Worm (Caenorhabditis elegans) whole organism, L2 larva: ENCODE results near the gene zipt-2.1.

Source experiments
- F13H6.1 ChIP-seq: sonication (generic microtip); optimal IDR thresholded peaks from 2 replicates; lab custom pipeline; 2016; ENCODE audit warnings: missing genetic modification characterization, missing compliant biosample characterization
- R02D3.7 ChIP-seq: fragments of 150-350 bp; optimal IDR thresholded peaks from 2 replicates; lab custom pipeline; 2014; ENCODE audit warnings: missing biosample characterization, missing genetic modification characterization
- Y55F3AM.14 ChIP-seq: fragments of 200-800 bp; sonication (Bioruptor generic); optimal IDR thresholded peaks from 2 replicates; lab custom pipeline; 2018; ENCODE audit warnings: mild to moderate bottlenecking, missing genetic modification characterization, missing compliant biosample characterization
- alr-1 ChIP-seq: fragments of 150-350 bp; optimal IDR thresholded peaks from 2 replicates; lab custom pipeline; 2014; ENCODE audit warnings: missing biosample characterization, missing genetic modification characterization
- aly-2 ChIP-seq: fragments of 150-350 bp; optimal IDR thresholded peaks from 2 replicates; lab custom pipeline; 2014; ENCODE audit warnings: missing biosample characterization, missing genetic modification characterization
- ama-1 ChIP-seq: fragments of 150-350 bp; optimal IDR thresholded peaks from 2 replicates; lab custom pipeline; 2018; ENCODE audit warnings: inconsistent platforms
- blmp-1 ChIP-seq: sonication (generic microtip); optimal IDR thresholded peaks from 2 replicates; lab custom pipeline; 2017; ENCODE audit warnings: missing genetic modification characterization, mild to moderate bottlenecking, missing compliant biosample characterization, antibody characterized with exemption, moderate library complexity; ENCODE audit not compliant: insufficient read depth
- ceh-16 ChIP-seq: fragments of 150-350 bp; optimal IDR thresholded peaks from 2 replicates; lab custom pipeline; 2014; ENCODE audit warnings: missing biosample characterization, missing genetic modification characterization
- crh-2 ChIP-seq: sonication (generic microtip); optimal IDR thresholded peaks from 2 replicates; lab custom pipeline; 2017; ENCODE audit warnings: missing biosample characterization, missing genetic modification characterization
- dmd-4 ChIP-seq: sonication (generic microtip); optimal IDR thresholded peaks from 2 replicates; lab custom pipeline; 2017; ENCODE audit warnings: missing biosample characterization, missing genetic modification characterization
- egl-27 ChIP-seq: sonication (generic microtip); optimal IDR thresholded peaks from 3 replicates; lab custom pipeline; 2017; ENCODE audit warnings: missing biosample characterization, missing genetic modification reagents, missing genetic modification characterization
- elt-1 ChIP-seq: fragments of 150-350 bp; optimal IDR thresholded peaks from 2 replicates; lab custom pipeline; 2014; ENCODE audit warnings: missing biosample characterization, missing genetic modification characterization
- elt-3 ChIP-seq: sonication (generic microtip); optimal IDR thresholded peaks from 2 replicates; lab custom pipeline; 2017; ENCODE audit warnings: missing biosample characterization, missing genetic modification characterization
- fos-1 ChIP-seq: fragments of 150-350 bp; optimal IDR thresholded peaks from 2 replicates; lab custom pipeline; 2014; ENCODE audit warnings: missing biosample characterization, missing genetic modification characterization
- gmeb-1 ChIP-seq: fragments of 150-350 bp; optimal IDR thresholded peaks from 2 replicates; lab custom pipeline; 2014; ENCODE audit warnings: missing biosample characterization, missing genetic modification characterization
- lin-11 ChIP-seq: fragments of 150-350 bp; sonication (generic microtip); optimal IDR thresholded peaks from 2 replicates; lab custom pipeline; 2014; ENCODE audit warnings: missing biosample characterization, missing genetic modification characterization, inconsistent platforms, mixed read lengths
- mab-5 ChIP-seq: fragments of 150-350 bp; optimal IDR thresholded peaks from 2 replicates; lab custom pipeline; 2014; ENCODE audit warnings: missing biosample characterization, missing genetic modification characterization
- mdl-1 ChIP-seq, 2 experiments: fragments of 150-350 bp in 1 of 2; sonication (generic microtip) in 1 of 2; optimal IDR thresholded peaks; 2 replicates each; lab custom pipeline; 2017; ENCODE audit warnings: missing biosample characterization in 2 of 2, missing genetic modification characterization in 2 of 2
- nhr-12 ChIP-seq: fragments of 150-350 bp; optimal IDR thresholded peaks from 2 replicates; lab custom pipeline; 2014; ENCODE audit warnings: missing biosample characterization, missing genetic modification characterization
- nhr-129 ChIP-seq: fragments of 150-350 bp; optimal IDR thresholded peaks from 2 replicates; lab custom pipeline; 2014; ENCODE audit warnings: missing biosample characterization, missing genetic modification characterization
- nhr-21 ChIP-seq: fragments of 150-350 bp; optimal IDR thresholded peaks from 2 replicates; lab custom pipeline; 2014; ENCODE audit warnings: missing biosample characterization, missing genetic modification characterization
- nhr-237 ChIP-seq: fragments of 150-350 bp; optimal IDR thresholded peaks from 2 replicates; lab custom pipeline; 2014; ENCODE audit warnings: missing biosample characterization, missing genetic modification characterization
- nhr-25 ChIP-seq: fragments of 150-350 bp; sonication (generic microtip); optimal IDR thresholded peaks from 3 replicates; lab custom pipeline; 2014; ENCODE audit warnings: missing biosample characterization, missing genetic modification characterization
- nhr-6 ChIP-seq: fragments of 150-350 bp; optimal IDR thresholded peaks from 2 replicates; lab custom pipeline; 2014; ENCODE audit warnings: missing biosample characterization, missing genetic modification characterization
- nhr-77 ChIP-seq: fragments of 150-350 bp; optimal IDR thresholded peaks from 2 replicates; lab custom pipeline; 2014; ENCODE audit warnings: missing biosample characterization, missing genetic modification characterization
- peb-1 ChIP-seq: fragments of 150-350 bp; optimal IDR thresholded peaks from 2 replicates; lab custom pipeline; 2014; ENCODE audit warnings: missing biosample characterization, missing genetic modification characterization
- skn-1 ChIP-seq: sonication (generic microtip); optimal IDR thresholded peaks from 2 replicates; lab custom pipeline; 2017; ENCODE audit warnings: missing biosample characterization, missing genetic modification characterization
- sma-3 ChIP-seq: sonication (generic microtip); optimal IDR thresholded peaks from 2 replicates; lab custom pipeline; 2016; ENCODE audit warnings: missing genetic modification reagents, missing genetic modification characterization, missing compliant biosample characterization
- sma-9 ChIP-seq, 2 experiments: fragments of 150-350 bp in 1 of 2; sonication (generic microtip) in 1 of 2; optimal IDR thresholded peaks; 2 replicates each; lab custom pipeline; 2014 to 2016; ENCODE audit warnings: missing genetic modification characterization in 2 of 2, mild to moderate bottlenecking in 1 of 2, missing biosample characterization in 1 of 2, missing compliant biosample characterization in 1 of 2, missing genetic modification reagents in 1 of 2, moderate library complexity in 1 of 2
- unc-62 ChIP-seq: fragments of 150-350 bp; optimal IDR thresholded peaks from 2 replicates; lab custom pipeline; 2014; ENCODE audit warnings: missing biosample characterization, missing genetic modification reagents, missing genetic modification characterization
- zag-1 ChIP-seq: fragments of 150-350 bp; optimal IDR thresholded peaks from 2 replicates; lab custom pipeline; 2014; ENCODE audit warnings: missing biosample characterization, missing genetic modification characterization
- ztf-1 ChIP-seq: fragments of 200-800 bp; sonication (Bioruptor generic); conservative IDR thresholded peaks from 2 replicates; pipeline ENCODE4 v1.3.6; 2022; ENCODE audit warnings: missing genetic modification characterization, missing compliant biosample characterization
- ztf-11 ChIP-seq: sonication (generic microtip); optimal IDR thresholded peaks from 2 replicates; lab custom pipeline; 2017; ENCODE audit warnings: missing biosample characterization, missing genetic modification characterization

zipt-2.1 gene

DNA sequence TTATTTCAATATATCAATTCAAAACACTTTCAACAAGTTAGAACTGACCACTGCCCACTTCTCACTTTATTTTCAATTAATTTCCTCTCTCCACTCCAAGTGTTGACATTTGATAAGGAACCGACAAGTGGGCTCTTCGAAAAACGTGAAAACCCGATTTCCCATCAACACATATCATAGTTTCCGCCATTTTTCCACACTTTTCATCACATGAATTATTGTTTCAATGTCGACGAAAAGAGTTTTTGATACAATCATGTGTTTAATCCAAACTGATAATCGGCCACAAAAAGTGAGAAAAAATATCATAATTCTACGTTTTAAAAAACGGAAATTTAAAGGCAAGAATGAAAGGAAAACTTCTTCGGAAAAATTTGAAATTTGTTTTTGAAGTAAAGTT lies 3.8 kb upstream of the zipt-2.1 start:
- no peak for TF ChIP-seq mdl-1 (tag; optimal IDR thresholded peaks at IDR 0.05; lab: Kevin White, UChicago)
- TF ChIP-seq crh-2, result peak; percentile 45
- no peak for TF ChIP-seq zag-1 (tag; lab: Kevin White, UChicago)
- no peak for TF ChIP-seq blmp-1 (tag; lab: Kevin White, UChicago)
- no peak for TF ChIP-seq alr-1 (tag; lab: Kevin White, UChicago)
- TF ChIP-seq ama-1 (lab: Kevin White, UChicago), result no peak
- TF ChIP-seq gmeb-1 (tag; lab: Kevin White, UChicago), result no peak
- no peak for TF ChIP-seq Y55F3AM.14 (GFP tag; lab: Kevin White, UChicago)
- peak; percentile 8 for TF ChIP-seq nhr-129 (tag; lab: Kevin White, UChicago)
- no peak for TF ChIP-seq nhr-6 (tag; lab: Kevin White, UChicago)
- TF ChIP-seq ceh-16, result no peak
- no peak for TF ChIP-seq nhr-21 (tag; lab: Kevin White, UChicago)
- no peak for TF ChIP-seq aly-2 (tag; lab: Kevin White, UChicago)
- no peak for TF ChIP-seq F13H6.1 (tag; lab: Kevin White, UChicago)
- TF ChIP-seq peb-1 (tag; lab: Kevin White, UChicago), result no peak
- no peak for TF ChIP-seq nhr-77 (tag; lab: Kevin White, UChicago)

DNA sequence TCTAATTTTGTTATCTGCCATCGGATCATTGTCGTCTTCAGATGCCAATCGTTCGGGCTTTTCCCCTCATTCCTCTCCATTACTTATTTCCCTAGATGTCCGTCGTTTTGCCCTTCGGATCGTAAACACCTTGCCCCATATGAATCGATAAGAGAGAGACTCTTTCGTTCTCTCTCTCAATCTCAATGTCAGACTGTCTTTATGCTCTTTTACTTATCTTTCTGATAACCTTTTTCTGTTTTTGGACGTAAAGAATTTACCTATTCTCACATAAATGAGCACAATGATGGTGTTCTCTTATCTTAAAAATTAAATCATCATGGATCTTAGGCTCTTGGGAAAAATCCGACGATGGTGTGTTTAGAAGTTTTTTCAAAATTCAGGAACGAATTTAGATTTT lies 2.7 kb upstream of the zipt-2.1 start:
- TF ChIP-seq sma-3, result no peak
- no peak for TF ChIP-seq F13H6.1 (tag; lab: Kevin White, UChicago)
- TF ChIP-seq dmd-4 (tag; lab: Kevin White, UChicago), result no peak
- peak; percentile 12 for TF ChIP-seq sma-9 (GFP tag; optimal IDR thresholded peaks at IDR 0.05; lab: Kevin White, UChicago)
- TF ChIP-seq sma-9 (tag; optimal IDR thresholded peaks at IDR 0.05; lab: Kevin White, UChicago), result no peak
- TF ChIP-seq elt-1 (tag; lab: Kevin White, UChicago), result no peak
- TF ChIP-seq fos-1 (tag; lab: Kevin White, UChicago), result peak; percentile 34
- TF ChIP-seq nhr-77 (tag; lab: Kevin White, UChicago), result no peak
- no peak for TF ChIP-seq lin-11 (tag; lab: Kevin White, UChicago)
- no peak for TF ChIP-seq nhr-12 (tag; lab: Kevin White, UChicago)
- no peak for TF ChIP-seq unc-62 (GFP tag; lab: Kevin White, UChicago)
- peak; percentile 20 for TF ChIP-seq gmeb-1 (tag; lab: Kevin White, UChicago)

DNA sequence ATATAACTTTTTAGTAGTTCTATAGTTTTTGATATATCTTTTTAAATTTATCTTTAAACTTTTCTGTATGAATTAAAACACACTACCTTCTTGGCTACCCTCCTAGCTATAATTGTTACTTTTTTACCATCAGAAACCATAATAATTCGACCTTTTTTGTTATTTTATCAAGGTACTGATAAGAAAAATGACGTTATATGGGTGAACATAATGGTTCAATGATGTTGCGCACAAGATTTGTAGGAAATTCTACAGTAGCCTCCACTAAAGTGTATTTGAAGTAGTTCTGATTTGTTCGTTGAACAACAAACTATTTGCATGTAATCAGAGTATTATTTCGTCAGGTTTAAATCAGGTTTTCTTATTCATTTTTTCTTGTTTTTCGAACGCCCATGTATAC lies 850 bp upstream of the zipt-2.1 start:
- TF ChIP-seq blmp-1 (tag; lab: Kevin White, UChicago) (no peak), peb-1 (tag; lab: Kevin White, UChicago) (no peak), ztf-11 (tag; lab: Kevin White, UChicago) (no peak), nhr-6 (tag; lab: Kevin White, UChicago) (no peak), Y55F3AM.14 (GFP tag; lab: Kevin White, UChicago) (no peak), nhr-25 (tag; lab: Kevin White, UChicago) (no peak), mab-5 (tag; lab: Kevin White, UChicago) (no peak)

DNA sequence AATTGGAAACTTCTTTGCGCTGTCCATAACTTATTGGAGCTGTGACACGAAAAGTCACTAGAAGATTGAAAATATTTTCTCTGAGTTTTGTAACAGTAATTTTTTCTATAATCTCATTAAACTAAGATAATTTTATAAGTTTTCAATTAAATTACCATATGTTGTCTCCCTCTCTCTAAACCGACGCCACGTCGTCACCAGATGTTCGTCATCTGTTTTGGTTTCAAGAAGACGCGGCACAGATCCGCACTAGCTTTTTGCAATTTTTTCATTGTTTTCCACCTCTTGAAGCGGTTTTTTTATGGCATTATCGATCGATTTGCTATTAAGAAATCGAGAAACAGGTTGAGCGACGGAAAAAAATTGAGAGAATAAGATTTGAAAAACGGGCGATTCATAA lies 4.5 kb downstream of the zipt-2.1 start:
- TF ChIP-seq Y55F3AM.14 (GFP tag; lab: Kevin White, UChicago), result no peak
- TF ChIP-seq aly-2 (tag; lab: Kevin White, UChicago), result no peak
- TF ChIP-seq gmeb-1 (tag; lab: Kevin White, UChicago), result no peak
- TF ChIP-seq egl-27 (tag; lab: Kevin White, UChicago), result no peak
- no peak for TF ChIP-seq skn-1 (tag; lab: Kevin White, UChicago)
- TF ChIP-seq F13H6.1 (tag; lab: Kevin White, UChicago), result no peak
- TF ChIP-seq peb-1 (tag; lab: Kevin White, UChicago), result no peak
- TF ChIP-seq lin-11 (tag; lab: Kevin White, UChicago), result no peak
- TF ChIP-seq elt-3 (tag; lab: Kevin White, UChicago), result no peak
- TF ChIP-seq sma-9 (GFP tag; optimal IDR thresholded peaks at IDR 0.05; lab: Kevin White, UChicago), result no peak
- no peak for TF ChIP-seq sma-9 (tag; optimal IDR thresholded peaks at IDR 0.05; lab: Kevin White, UChicago)
- no peak for TF ChIP-seq nhr-12 (tag; lab: Kevin White, UChicago)
- no peak for TF ChIP-seq ztf-1 (GFP tag; lab: Robert Waterston, UW)
- TF ChIP-seq ztf-11 (tag; lab: Kevin White, UChicago), result no peak
- TF ChIP-seq nhr-237 (tag; lab: Kevin White, UChicago), result no peak
- TF ChIP-seq R02D3.7 (tag; lab: Kevin White, UChicago), result no peak
